Worm (Caenorhabditis elegans): ENCODE results near the gene C48B4.11.

DNA sequence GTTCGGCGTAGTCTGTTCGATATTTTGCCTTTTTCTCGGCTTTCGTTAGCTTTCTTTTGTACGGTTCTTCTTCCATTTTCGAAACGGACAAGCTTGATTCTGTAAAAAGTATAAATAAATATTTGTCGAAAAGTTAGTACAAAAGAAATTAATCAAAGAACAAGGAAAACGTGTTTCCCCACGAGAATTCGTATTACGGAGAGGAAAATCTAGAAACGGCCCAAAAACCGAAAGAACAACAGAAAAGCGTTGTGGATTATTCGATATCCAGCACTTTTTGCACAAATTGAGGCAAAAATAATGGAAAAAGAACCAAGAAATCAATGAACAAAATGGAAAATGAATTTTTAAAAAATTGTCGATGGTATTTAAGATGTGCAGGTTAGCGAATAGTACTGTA is 23.6 kb downstream of the C48B4.11 start, which contains the start of gene mut-7:
- TF ChIP-seq mep-1 (tag; optimal IDR thresholded peaks at IDR 0.05), result no peak
- TF ChIP-seq lin-15B (tag; optimal IDR thresholded peaks at IDR 0.05), result no peak
- TF ChIP-seq T20F7.1 (GFP tag; optimal IDR thresholded peaks at IDR 0.05), result no peak
- no peak for TF ChIP-seq unc-39 (tag; optimal IDR thresholded peaks at IDR 0.05)
- no peak for TF ChIP-seq zag-1 (tag; optimal IDR thresholded peaks at IDR 0.05)
- no peak for TF ChIP-seq unc-130 (GFP tag; optimal IDR thresholded peaks at IDR 0.05)
- no peak for TF ChIP-seq R02D3.7 (tag; optimal IDR thresholded peaks at IDR 0.05)

Measured in whole organism, L4 larva.